Worm (Caenorhabditis elegans) whole organism, L4/young adult: Measurements from ENCODE around the gene T10B9.14.

Source experiments
- W03F9.2 ChIP-seq: fragments of 150-350 bp; optimal IDR thresholded peaks from 2 replicates; lab custom pipeline; 2014; ENCODE audit warnings: missing biosample characterization, missing genetic modification characterization
- him-1 ChIP-seq: sonication (generic microtip); optimal IDR thresholded peaks from 2 replicates; lab custom pipeline; 2016; ENCODE audit warnings: missing genotype, missing genetic modification reagents, missing genetic modification characterization, missing compliant biosample characterization

DNA sequence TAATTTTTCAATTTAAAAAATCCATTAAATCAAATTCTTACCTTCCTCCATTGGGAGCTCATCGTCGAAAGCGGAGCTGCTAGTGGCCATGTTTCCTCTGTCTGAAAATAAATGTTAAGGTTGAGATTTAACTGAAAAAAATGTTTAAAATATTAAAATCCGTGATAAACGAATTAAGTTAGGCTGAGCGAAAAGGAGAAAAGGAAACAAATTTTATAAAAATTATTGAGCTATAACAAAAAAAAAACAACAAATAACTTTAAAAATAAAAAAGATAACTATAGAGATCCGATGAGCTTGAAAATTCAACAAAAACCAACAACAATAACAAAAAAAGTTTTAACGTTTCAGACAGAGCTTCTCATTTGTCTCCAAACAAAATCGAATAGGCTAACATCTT, 39.5 kb downstream of the T10B9.14 start, which contains the start of gene pno-1:
- no peak for TF ChIP-seq W03F9.2
- TF ChIP-seq him-1 (tag; lab: Kevin White, UChicago) = no peak
